Fruit fly (Drosophila melanogaster): Measurements from ENCODE around the gene Myb.

dm6 chrX:15844139-15844538 lies 13.5 kb downstream of the Myb start, which contains the start of the genes ArgRS and CG8578:
- TF ChIP-seq pan (optimal IDR thresholded peaks at IDR 0.05): no peak
- no peak for TF ChIP-seq EcR (GFP tag; optimal IDR thresholded peaks at IDR 0.05)

Measured in whole organism.